3 worm cellular contexts compared by ENCODE assay signal in the genomic region with DNA sequence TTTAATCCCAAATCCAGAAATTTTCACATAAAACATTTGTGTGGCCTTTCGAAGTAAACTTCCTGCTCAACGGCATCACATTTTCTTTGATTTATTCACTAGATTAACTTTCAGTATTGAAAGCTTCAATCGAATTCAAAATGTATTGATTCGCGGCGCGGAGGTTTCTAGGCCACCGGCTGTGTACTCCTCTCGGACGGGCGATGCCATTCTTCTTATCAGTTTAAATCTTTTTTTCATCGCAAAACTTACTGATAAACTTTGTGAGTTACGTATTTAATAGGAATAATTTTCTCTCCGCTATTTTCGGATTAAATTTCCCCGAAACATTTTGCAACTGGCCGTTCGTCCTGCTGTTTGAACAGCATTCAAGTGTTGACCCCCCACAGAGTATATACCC.
TF ChIP-seq lines count a peak whose summit lies in the region.

No protein-coding gene starts in this region.

TF ChIP-seq in whole organism, L1 larva, 84 proteins besides CTCF, POLR2A, EP300 and RAD21 (continued from another document and continues in another):
- TF ChIP-seq pag-3 (tag; optimal IDR thresholded peaks at IDR 0.05; lab: Kevin White, UChicago; ENCODE audit: borderline replicate concordance, insufficient read depth): peak; percentile 69
- peak; percentile 4 for TF ChIP-seq lin-15B (tag; optimal IDR thresholded peaks at IDR 0.05; lab: Kevin White, UChicago)
- peak; percentile 28 for TF ChIP-seq fos-1 (tag; optimal IDR thresholded peaks at IDR 0.05; lab: Kevin White, UChicago)
- TF ChIP-seq fkh-10 (GFP tag; optimal IDR thresholded peaks at IDR 0.05; lab: Kevin White, UChicago): peak; percentile 34
- TF ChIP-seq tbx-2 (tag; optimal IDR thresholded peaks at IDR 0.05; lab: Kevin White, UChicago): peak; percentile 87
- TF ChIP-seq unc-86 (tag; optimal IDR thresholded peaks at IDR 0.05; lab: Kevin White, UChicago): peak; percentile 55
- no peak for TF ChIP-seq ceh-63 (GFP tag; optimal IDR thresholded peaks at IDR 0.05; lab: Kevin White, UChicago)
- TF ChIP-seq nhr-28 (tag; optimal IDR thresholded peaks at IDR 0.05; lab: Kevin White, UChicago): no peak
- no peak for TF ChIP-seq F16B12.6 (tag; optimal IDR thresholded peaks at IDR 0.05; lab: Kevin White, UChicago)
- TF ChIP-seq hpl-2 (GFP tag; optimal IDR thresholded peaks at IDR 0.05; lab: Kevin White, UChicago): no peak
- TF ChIP-seq egl-13 (tag; optimal IDR thresholded peaks at IDR 0.05; lab: Kevin White, UChicago): peak; percentile 80
- TF ChIP-seq sup-37 (GFP tag; optimal IDR thresholded peaks at IDR 0.05; lab: Kevin White, UChicago): peak; percentile 52
- TF ChIP-seq unc-62 (GFP tag; optimal IDR thresholded peaks at IDR 0.05; lab: Kevin White, UChicago): no peak
- peak; percentile 34 for TF ChIP-seq nhr-11 (tag; optimal IDR thresholded peaks at IDR 0.05; lab: Kevin White, UChicago)
- TF ChIP-seq nhr-77 (tag; optimal IDR thresholded peaks at IDR 0.05; lab: Kevin White, UChicago): peak; percentile 22
- TF ChIP-seq grh-1 (GFP tag; IDR thresholded peaks at IDR 0.05; lab: Robert Waterston, UW): peak; percentile 65
- TF ChIP-seq egl-27 (tag; optimal IDR thresholded peaks at IDR 0.05; lab: Kevin White, UChicago): no peak
- peak; percentile 66 for TF ChIP-seq lin-13 (GFP tag; optimal IDR thresholded peaks at IDR 0.05; lab: Kevin White, UChicago)
- peak; percentile 85 for TF ChIP-seq xbp-1 (tag; optimal IDR thresholded peaks at IDR 0.05; lab: Kevin White, UChicago)
- peak; percentile 37 for TF ChIP-seq efl-3 (GFP tag; optimal IDR thresholded peaks at IDR 0.05; lab: Kevin White, UChicago)
- TF ChIP-seq hlh-4 (tag; optimal IDR thresholded peaks at IDR 0.05; lab: Kevin White, UChicago): peak; percentile 13
- peak; percentile 96 for TF ChIP-seq elt-2 (tag; optimal IDR thresholded peaks at IDR 0.05; lab: Kevin White, UChicago)
- peak; percentile 55 for TF ChIP-seq fkh-8 (tag; optimal IDR thresholded peaks at IDR 0.05; lab: Kevin White, UChicago)
- TF ChIP-seq mab-9 (GFP tag; IDR thresholded peaks at IDR 0.05; lab: Robert Waterston, UW): peak; percentile 60
- TF ChIP-seq ceh-8 (GFP tag; optimal IDR thresholded peaks at IDR 0.05; lab: Kevin White, UChicago): peak; percentile 13
- no peak for TF ChIP-seq aha-1 (tag; optimal IDR thresholded peaks at IDR 0.05; lab: Kevin White, UChicago)
- peak; percentile 73 to 76 for TF ChIP-seq lsy-2 (tag; optimal IDR thresholded peaks at IDR 0.05; lab: Kevin White, UChicago)
- TF ChIP-seq lir-3 (tag; optimal IDR thresholded peaks at IDR 0.05; lab: Kevin White, UChicago; ENCODE audit: poor library complexity): peak; percentile 94
- peak; percentile 81 to 91 (median 90) for TF ChIP-seq dpl-1 (GFP tag; optimal IDR thresholded peaks at IDR 0.05; lab: Kevin White, UChicago)
- peak; percentile 93 for TF ChIP-seq sox-4 (tag; optimal IDR thresholded peaks at IDR 0.05; lab: Kevin White, UChicago)
- no peak for TF ChIP-seq blmp-1 (tag; optimal IDR thresholded peaks at IDR 0.05; lab: Kevin White, UChicago)
- peak; percentile 92 for TF ChIP-seq irx-1 (tag; optimal IDR thresholded peaks at IDR 0.05; lab: Kevin White, UChicago)
- peak in 3 of 6 experiments; percentile 5 to 68 (median 33) for TF ChIP-seq elt-3 (tag; optimal IDR thresholded peaks at IDR 0.05; lab: Kevin White, UChicago)
- TF ChIP-seq fkh-4 (tag; optimal IDR thresholded peaks at IDR 0.05; lab: Kevin White, UChicago; ENCODE audit: borderline replicate concordance): peak; percentile 93
- peak; percentile 98 for TF ChIP-seq rnt-1 (tag; optimal IDR thresholded peaks at IDR 0.05; lab: Kevin White, UChicago)
- TF ChIP-seq nhr-19 (GFP tag; conservative IDR thresholded peaks at IDR 0.05; lab: Robert Waterston, UW): peak; percentile 85
- peak; percentile 94 for TF ChIP-seq ceh-90 (tag; optimal IDR thresholded peaks at IDR 0.05; lab: Kevin White, UChicago)
- TF ChIP-seq nhr-20 (tag; optimal IDR thresholded peaks at IDR 0.05; lab: Kevin White, UChicago): peak; percentile 85
- peak; percentile 45 to 66 (median 60) for TF ChIP-seq ceh-82 (tag; optimal IDR thresholded peaks at IDR 0.05; lab: Kevin White, UChicago)
- no peak for TF ChIP-seq nhr-84 (tag; optimal IDR thresholded peaks at IDR 0.05; lab: Kevin White, UChicago)
- no peak for TF ChIP-seq mef-2 (tag; optimal IDR thresholded peaks at IDR 0.05; lab: Kevin White, UChicago)

TF ChIP-seq in whole organism, L3 larva, 47 proteins besides CTCF, POLR2A, EP300 and RAD21 (continued from another document):
- TF ChIP-seq nhr-43 (tag; optimal IDR thresholded peaks at IDR 0.05; lab: Kevin White, UChicago; ENCODE audit: poor library complexity, severe bottlenecking) (peak; percentile 90), elt-3 (tag; optimal IDR thresholded peaks at IDR 0.05; lab: Kevin White, UChicago) (no peak), mdl-1 (tag; optimal IDR thresholded peaks at IDR 0.05; lab: Kevin White, UChicago) (no peak), pha-4 (tag; optimal IDR thresholded peaks at IDR 0.05; lab: Kevin White, UChicago) (peak; percentile 54), ceh-82 (tag; optimal IDR thresholded peaks at IDR 0.05; lab: Kevin White, UChicago) (no peak), tbx-2 (tag; optimal IDR thresholded peaks at IDR 0.05; lab: Kevin White, UChicago) (no peak), fkh-2 (tag; optimal IDR thresholded peaks at IDR 0.05; lab: Kevin White, UChicago) (no peak), snpc-4 (tag; optimal IDR thresholded peaks at IDR 0.05; lab: Kevin White, UChicago) (peak; percentile 85), fkh-10 (GFP tag; optimal IDR thresholded peaks at IDR 0.05; lab: Kevin White, UChicago) (no peak), nhr-28 (tag; optimal IDR thresholded peaks at IDR 0.05; lab: Kevin White, UChicago) (no peak), ceh-16 (tag; optimal IDR thresholded peaks at IDR 0.05; lab: Kevin White, UChicago) (no peak), jun-1 (tag; optimal IDR thresholded peaks at IDR 0.05; lab: Kevin White, UChicago) (peak; percentile 22), ceh-9 (tag; optimal IDR thresholded peaks at IDR 0.05; lab: Kevin White, UChicago) (no peak), nhr-25 (tag; optimal IDR thresholded peaks at IDR 0.05; lab: Kevin White, UChicago) (peak; percentile 24), ceh-28 (tag; optimal IDR thresholded peaks at IDR 0.05; lab: Kevin White, UChicago) (peak; percentile 79), eor-1 (tag; optimal IDR thresholded peaks at IDR 0.05; lab: Kevin White, UChicago) (no peak), nhr-23 (tag; optimal IDR thresholded peaks at IDR 0.05; lab: Kevin White, UChicago) (peak; percentile 74), nhr-76 (tag; optimal IDR thresholded peaks at IDR 0.05; lab: Kevin White, UChicago) (no peak), nhr-11 (tag; optimal IDR thresholded peaks at IDR 0.05; lab: Kevin White, UChicago) (no peak), ZK546.5 (tag; optimal IDR thresholded peaks at IDR 0.05; lab: Kevin White, UChicago) (no peak), nhr-67 (tag; optimal IDR thresholded peaks at IDR 0.05; lab: Kevin White, UChicago) (no peak), nhr-12 (tag; optimal IDR thresholded peaks at IDR 0.05; lab: Kevin White, UChicago) (no peak)

TF ChIP-seq in whole organism, young adult, 124 proteins besides CTCF, POLR2A, EP300 and RAD21 (continued from another document):
- TF ChIP-seq mxl-1 (tag; optimal IDR thresholded peaks at IDR 0.05; lab: Kevin White, UChicago): no peak
- TF ChIP-seq B0035.1 (tag; optimal IDR thresholded peaks at IDR 0.05; lab: Kevin White, UChicago): no peak
- TF ChIP-seq ceh-100 (GFP tag; IDR thresholded peaks at IDR 0.05; lab: Robert Waterston, UW): no peak
- TF ChIP-seq egrh-3 (GFP tag; IDR thresholded peaks at IDR 0.05; lab: Robert Waterston, UW): no peak
- no peak for TF ChIP-seq Y95B8A.8 (GFP tag; IDR thresholded peaks at IDR 0.05; lab: Robert Waterston, UW)
- TF ChIP-seq ceh-79 (tag; optimal IDR thresholded peaks at IDR 0.05; lab: Kevin White, UChicago): no peak
- peak; percentile 36 for TF ChIP-seq ccch-3 (GFP tag; optimal IDR thresholded peaks at IDR 0.05; lab: Kevin White, UChicago)
- TF ChIP-seq tlf-1 (GFP tag; optimal IDR thresholded peaks at IDR 0.05; lab: Kevin White, UChicago): peak; percentile 16
- no peak for TF ChIP-seq ztf-25 (GFP tag; IDR thresholded peaks at IDR 0.05; lab: Robert Waterston, UW)
- peak; percentile 27 for TF ChIP-seq madf-10 (tag; optimal IDR thresholded peaks at IDR 0.05; lab: Kevin White, UChicago)
- TF ChIP-seq zim-3 (tag; optimal IDR thresholded peaks at IDR 0.05; lab: Kevin White, UChicago): peak; percentile 5
- TF ChIP-seq madf-3 (GFP tag; IDR thresholded peaks at IDR 0.05; lab: Robert Waterston, UW): 0 out of 2 replicates have a peak, but pooled peaks have one; percentile 43
- TF ChIP-seq ztf-28 (GFP tag; IDR thresholded peaks at IDR 0.05; lab: Robert Waterston, UW): no peak
- TF ChIP-seq dox-1 (GFP tag; IDR thresholded peaks at IDR 0.05; lab: Robert Waterston, UW): peak; percentile 68
- TF ChIP-seq rec-8 (tag; optimal IDR thresholded peaks at IDR 0.05; lab: Kevin White, UChicago): no peak
- no peak for TF ChIP-seq F23B12.7 (tag; optimal IDR thresholded peaks at IDR 0.05; lab: Kevin White, UChicago; ENCODE audit: insufficient read depth)
- no peak for TF ChIP-seq madf-8 (GFP tag; conservative IDR thresholded peaks at IDR 0.05; lab: Robert Waterston, UW)
- peak; percentile 45 for TF ChIP-seq unc-130 (GFP tag; optimal IDR thresholded peaks at IDR 0.05; lab: Kevin White, UChicago)
- TF ChIP-seq nfya-1 (tag; optimal IDR thresholded peaks at IDR 0.05; lab: Kevin White, UChicago; ENCODE audit: borderline replicate concordance, insufficient read depth): no peak
- no peak for TF ChIP-seq F57C9.4 (tag; optimal IDR thresholded peaks at IDR 0.05; lab: Kevin White, UChicago)
- no peak for TF ChIP-seq ceh-91 (GFP tag; IDR thresholded peaks at IDR 0.05; lab: Robert Waterston, UW)
- peak; percentile 34 for TF ChIP-seq attf-5 (GFP tag; optimal IDR thresholded peaks at IDR 0.05; lab: Kevin White, UChicago)
- TF ChIP-seq Y53F4B.3 (GFP tag; IDR thresholded peaks at IDR 0.05; lab: Robert Waterston, UW): no peak
- TF ChIP-seq egl-18 (GFP tag; IDR thresholded peaks at IDR 0.05; lab: Robert Waterston, UW): no peak
- TF ChIP-seq ekl-4 (GFP tag; IDR thresholded peaks at IDR 0.05; lab: Robert Waterston, UW): peak; percentile 37; the same call in 1 of the 2 replicates
- TF ChIP-seq sea-2 (GFP tag; IDR thresholded peaks at IDR 0.05; lab: Robert Waterston, UW): no peak
- TF ChIP-seq tbx-9 (tag; optimal IDR thresholded peaks at IDR 0.05; lab: Kevin White, UChicago; ENCODE audit: borderline replicate concordance): no peak
- TF ChIP-seq lir-1 (GFP tag; conservative IDR thresholded peaks at IDR 0.05; lab: Robert Waterston, UW): 0 out of 2 replicates have a peak, but pooled peaks have one; percentile 29
- TF ChIP-seq C06A6.2 (GFP tag; conservative IDR thresholded peaks at IDR 0.05; lab: Robert Waterston, UW): no peak
- TF ChIP-seq ets-4 (GFP tag; optimal IDR thresholded peaks at IDR 0.05; lab: Kevin White, UChicago): no peak
- TF ChIP-seq snpc-3.4 (tag; optimal IDR thresholded peaks at IDR 0.05; lab: Kevin White, UChicago): no peak
- TF ChIP-seq aptf-3 (GFP tag; IDR thresholded peaks at IDR 0.05; lab: Robert Waterston, UW): no peak
- TF ChIP-seq madf-6 (GFP tag; IDR thresholded peaks at IDR 0.05; lab: Robert Waterston, UW): peak; percentile 61; the same call in 1 of the 2 replicates
- TF ChIP-seq hlh-12 (tag; optimal IDR thresholded peaks at IDR 0.05; lab: Kevin White, UChicago): no peak
- TF ChIP-seq nhr-90 (tag; optimal IDR thresholded peaks at IDR 0.05; lab: Kevin White, UChicago): no peak
- TF ChIP-seq chd-7 (tag; optimal IDR thresholded peaks at IDR 0.05; lab: Kevin White, UChicago): peak; percentile 20
- no peak for TF ChIP-seq F55B11.4 (tag; optimal IDR thresholded peaks at IDR 0.05; lab: Kevin White, UChicago; ENCODE audit: borderline replicate concordance, insufficient read depth)
- no peak for TF ChIP-seq lag-1 (GFP tag; IDR thresholded peaks at IDR 0.05; lab: Robert Waterston, UW)
- TF ChIP-seq sdz-38 (tag; optimal IDR thresholded peaks at IDR 0.05; lab: Kevin White, UChicago): no peak
- no peak for TF ChIP-seq xnd-1 (tag; optimal IDR thresholded peaks at IDR 0.05; lab: Kevin White, UChicago)
- TF ChIP-seq mcd-1 (GFP tag; IDR thresholded peaks at IDR 0.05; lab: Robert Waterston, UW): peak; percentile 68
- TF ChIP-seq Y67H2A.10 (GFP tag; conservative IDR thresholded peaks at IDR 0.05; lab: Robert Waterston, UW): peak; percentile 62; the same call in 1 of the 2 replicates
- TF ChIP-seq rcor-1 (GFP tag; IDR thresholded peaks at IDR 0.05; lab: Robert Waterston, UW): no peak
- no peak for TF ChIP-seq fkh-3 (tag; optimal IDR thresholded peaks at IDR 0.05; lab: Kevin White, UChicago)
- TF ChIP-seq K11D2.4 (GFP tag; IDR thresholded peaks at IDR 0.05; lab: Robert Waterston, UW): no peak
- peak; percentile 73 for TF ChIP-seq ceh-27 (GFP tag; optimal IDR thresholded peaks at IDR 0.05; lab: Kevin White, UChicago)
- no peak for TF ChIP-seq hsf-1 (GFP tag; IDR thresholded peaks at IDR 0.05; lab: Robert Waterston, UW)
- TF ChIP-seq F22D6.2 (tag; optimal IDR thresholded peaks at IDR 0.05; lab: Kevin White, UChicago): peak; percentile 25
- no peak for TF ChIP-seq atf-7 (tag; optimal IDR thresholded peaks at IDR 0.05; lab: Kevin White, UChicago)
- no peak for TF ChIP-seq F49E8.2 (tag; optimal IDR thresholded peaks at IDR 0.05; lab: Kevin White, UChicago; ENCODE audit: insufficient read depth)
- TF ChIP-seq lsl-1 (GFP tag; optimal IDR thresholded peaks at IDR 0.05; lab: Kevin White, UChicago): no peak
- peak; percentile 4 for TF ChIP-seq gei-17 (GFP tag; optimal IDR thresholded peaks at IDR 0.05; lab: Kevin White, UChicago)
- TF ChIP-seq mes-4 (tag; optimal IDR thresholded peaks at IDR 0.05; lab: Kevin White, UChicago): no peak
- no peak for TF ChIP-seq lin-26 (GFP tag; IDR thresholded peaks at IDR 0.05; lab: Robert Waterston, UW)
- TF ChIP-seq nhr-80 (tag; optimal IDR thresholded peaks at IDR 0.05; lab: Kevin White, UChicago): peak; percentile 48
- no peak for TF ChIP-seq B0261.1 (tag; optimal IDR thresholded peaks at IDR 0.05; lab: Kevin White, UChicago)
- no peak for TF ChIP-seq snpc-4 (GFP tag; optimal IDR thresholded peaks at IDR 0.05; lab: Kevin White, UChicago)
- TF ChIP-seq snpc-4 (tag; optimal IDR thresholded peaks at IDR 0.05; lab: Kevin White, UChicago): peak in 3 of 4 experiments; percentile 40 to 42 (median 42)
- TF ChIP-seq ztf-6 (GFP tag; IDR thresholded peaks at IDR 0.05; lab: Robert Waterston, UW): no peak
- no peak for TF ChIP-seq ama-1 (optimal IDR thresholded peaks at IDR 0.05; lab: Kevin White, UChicago)
- no peak for TF ChIP-seq ama-1 (GFP tag; optimal IDR thresholded peaks at IDR 0.05; lab: Kevin White, UChicago)
- peak; percentile 77 for TF ChIP-seq lin-54 (GFP tag; optimal IDR thresholded peaks at IDR 0.05; lab: Kevin White, UChicago)
- TF ChIP-seq aptf-2 (GFP tag; conservative IDR thresholded peaks at IDR 0.05; lab: Robert Waterston, UW): no peak; the same call in 1 of the 2 replicates
- no peak for TF ChIP-seq nhr-120 (GFP tag; IDR thresholded peaks at IDR 0.05; lab: Robert Waterston, UW)
- TF ChIP-seq ztf-3 (GFP tag; optimal IDR thresholded peaks at IDR 0.05; lab: Kevin White, UChicago): no peak
- TF ChIP-seq lin-40 (tag; optimal IDR thresholded peaks at IDR 0.05; lab: Kevin White, UChicago): peak; percentile 61
